Worm (Caenorhabditis elegans): ENCODE results near the gene C36E8.4.

C36E8.4 gene

DNA sequence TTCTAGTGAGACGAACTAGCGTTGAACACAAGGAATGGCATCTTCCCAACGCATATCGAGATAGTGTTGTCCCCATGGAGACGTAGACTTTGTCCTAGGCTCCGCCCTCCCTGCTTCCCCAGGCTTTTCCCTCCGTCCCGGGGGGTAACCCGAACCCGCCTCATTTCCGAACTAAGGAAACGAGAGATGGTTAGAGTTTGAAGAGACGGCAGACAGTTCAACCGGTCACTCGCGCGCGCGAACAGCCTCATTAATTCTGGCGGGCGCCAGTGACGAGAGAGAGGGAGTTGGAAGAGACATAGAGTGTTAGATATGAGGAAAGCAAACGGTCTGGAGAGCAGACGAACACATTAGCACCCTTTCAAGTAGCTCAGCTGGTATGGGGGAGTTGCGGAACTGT, 25.2 kb downstream of the C36E8.4 start:
- TF ChIP-seq hlh-30 (tag; optimal IDR thresholded peaks at IDR 0.05; ENCODE audit: insufficient read depth) (peak; percentile 6), madf-5 (GFP tag; IDR thresholded peaks at IDR 0.05) (no peak), lsy-2 (tag; optimal IDR thresholded peaks at IDR 0.05) (peak in 1 of 2 experiments; percentile 40), rbr-2 (tag; optimal IDR thresholded peaks at IDR 0.05) (no peak), lim-7 (GFP tag; IDR thresholded peaks at IDR 0.05) (no peak), nhr-11 (tag; optimal IDR thresholded peaks at IDR 0.05) (no peak), nhr-25 (tag; optimal IDR thresholded peaks at IDR 0.05; ENCODE audit: borderline replicate concordance, insufficient read depth) (no peak), unc-130 (GFP tag; optimal IDR thresholded peaks at IDR 0.05) (no peak), aha-1 (tag) (no peak), dmd-9 (GFP tag; IDR thresholded peaks at IDR 0.05) (no peak), ctbp-1 (GFP tag; IDR thresholded peaks at IDR 0.05) (no peak), nhr-42 (GFP tag; IDR thresholded peaks at IDR 0.05) (no peak), nhr-6 (tag; optimal IDR thresholded peaks at IDR 0.05) (peak; percentile 42), zip-11 (GFP tag; IDR thresholded peaks at IDR 0.05) (no peak), dmd-6 (GFP tag; IDR thresholded peaks at IDR 0.05) (0 out of 2 replicates have a peak, but pooled peaks have one; percentile 10), egl-43 (GFP tag; IDR thresholded peaks at IDR 0.05) (0 out of 2 replicates have a peak, but pooled peaks have one; percentile 62), T20F7.1 (GFP tag; optimal IDR thresholded peaks at IDR 0.05) (no peak), mxl-3 (GFP tag; optimal IDR thresholded peaks at IDR 0.05) (peak; percentile 19), F44E2.7 (GFP tag; IDR thresholded peaks at IDR 0.05) (0 out of 2 replicates have a peak, but pooled peaks have one; percentile 11), hlh-11 (tag; optimal IDR thresholded peaks at IDR 0.05) (peak; percentile 64), dpl-1 (GFP tag; optimal IDR thresholded peaks at IDR 0.05) (peak; percentile 4), lin-13 (GFP tag; optimal IDR thresholded peaks at IDR 0.05) (no peak), tra-1 (GFP tag; IDR thresholded peaks at IDR 0.05) (0 out of 2 replicates have a peak, but pooled peaks have one; percentile 25), arid-1 (GFP tag; conservative IDR thresholded peaks at IDR 0.05) (0 out of 2 replicates have a peak, but pooled peaks have one; percentile 31), zag-1 (tag; optimal IDR thresholded peaks at IDR 0.05) (no peak), hmg-1.1 (GFP tag; IDR thresholded peaks at IDR 0.05) (0 out of 2 replicates have a peak, but pooled peaks have one; percentile 52), nhr-28 (tag; optimal IDR thresholded peaks at IDR 0.05) (no peak), duxl-1 (tag; optimal IDR thresholded peaks at IDR 0.05; ENCODE audit: poor library complexity) (no peak), hif-1 (tag; optimal IDR thresholded peaks at IDR 0.05) (no peak), mep-1 (tag; optimal IDR thresholded peaks at IDR 0.05) (peak; percentile 29), lin-39 (tag; optimal IDR thresholded peaks at IDR 0.05) (no peak), set-16 (GFP tag; IDR thresholded peaks at IDR 0.05) (peak; percentile 84), snpc-4 (tag; optimal IDR thresholded peaks at IDR 0.05) (no peak), mes-2 (tag; optimal IDR thresholded peaks at IDR 0.05; ENCODE audit: poor library complexity, severe bottlenecking) (peak; percentile 40)

ce11 chrIII:4039775-4040174, 27.6 kb downstream of the C36E8.4 start:
- TF ChIP-seq daf-12 (tag; optimal IDR thresholded peaks at IDR 0.05) (no peak), nhr-77 (tag; optimal IDR thresholded peaks at IDR 0.05) (peak; percentile 27), nhr-10 (tag; optimal IDR thresholded peaks at IDR 0.05) (no peak), lin-1 (GFP tag; IDR thresholded peaks at IDR 0.05) (no peak), daf-16 (GFP tag; optimal IDR thresholded peaks at IDR 0.05) (no peak), daf-16 (tag; optimal IDR thresholded peaks at IDR 0.05) (peak; percentile 91), pqm-1 (tag; optimal IDR thresholded peaks at IDR 0.05) (peak; percentile 99), unc-62 (GFP tag; optimal IDR thresholded peaks at IDR 0.05 in 1 of 2) (peak in 1 of 2 experiments; percentile 35), unc-62 (tag; optimal IDR thresholded peaks at IDR 0.05) (no peak), nhr-28 (tag; optimal IDR thresholded peaks at IDR 0.05) (peak; percentile 79), dve-1 (tag; optimal IDR thresholded peaks at IDR 0.05; ENCODE audit: insufficient read depth) (peak; percentile 69), fos-1 (tag; optimal IDR thresholded peaks at IDR 0.05) (no peak), hlh-11 (tag; optimal IDR thresholded peaks at IDR 0.05) (peak; percentile 53), ceh-28 (tag; optimal IDR thresholded peaks at IDR 0.05) (no peak), dmd-6 (GFP tag; IDR thresholded peaks at IDR 0.05) (peak; percentile 58)

All from whole organism, L4 larva.